Worm (Caenorhabditis elegans) whole organism, dauer: ENCODE results near the gene fndc-1.

Source experiments
- unc-62 ChIP-seq: sonication (generic microtip); optimal IDR thresholded peaks from 2 replicates; lab custom pipeline; 2017; ENCODE audit warnings: missing biosample characterization, missing genetic modification reagents, missing genetic modification characterization

The fndc-1 gene

DNA sequence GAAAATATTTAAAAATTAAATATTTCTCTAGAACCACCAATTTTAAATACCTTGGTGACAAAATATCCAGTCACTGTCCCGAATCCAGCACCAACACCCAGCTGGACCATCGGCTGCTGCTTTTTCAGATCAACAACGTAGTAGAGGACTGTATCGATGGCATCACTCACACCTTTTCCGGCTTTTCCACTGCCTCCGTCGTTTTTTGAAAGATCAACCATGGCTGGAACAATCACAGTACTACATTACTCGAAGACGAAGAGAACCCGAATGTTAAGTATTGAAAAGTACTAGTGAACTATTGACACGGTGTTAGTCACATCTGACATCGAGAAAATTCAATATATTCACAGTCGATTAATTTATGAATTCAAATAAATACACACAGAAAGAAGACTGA is at the start of gene fndc-1:
Gene fndc-1, minus strand, starts transcription at position 227 of the 400 bp plus-strand sequence.
- no peak for TF ChIP-seq unc-62 (GFP tag; lab: Kevin White, UChicago)

DNA sequence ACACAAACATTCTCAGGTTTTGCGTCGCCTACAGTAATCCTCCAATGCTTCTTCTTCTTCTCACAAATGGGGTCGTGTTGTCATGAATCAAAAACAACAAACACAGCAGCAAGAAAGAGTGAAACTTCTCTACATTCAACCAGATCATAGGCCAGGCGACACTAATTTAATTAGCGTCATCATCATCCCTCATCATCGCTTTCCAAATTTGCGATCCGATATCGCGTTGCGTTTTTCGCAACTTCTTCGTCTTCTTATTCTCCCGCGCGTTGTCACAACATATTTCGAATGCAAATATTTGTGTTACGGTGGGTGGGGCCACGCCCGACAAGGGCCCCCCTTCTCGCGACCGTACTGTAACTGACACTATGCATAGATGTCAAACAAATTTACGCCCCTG is 49.3 kb upstream of the fndc-1 start:
- no peak for TF ChIP-seq unc-62 (GFP tag; lab: Kevin White, UChicago)

DNA sequence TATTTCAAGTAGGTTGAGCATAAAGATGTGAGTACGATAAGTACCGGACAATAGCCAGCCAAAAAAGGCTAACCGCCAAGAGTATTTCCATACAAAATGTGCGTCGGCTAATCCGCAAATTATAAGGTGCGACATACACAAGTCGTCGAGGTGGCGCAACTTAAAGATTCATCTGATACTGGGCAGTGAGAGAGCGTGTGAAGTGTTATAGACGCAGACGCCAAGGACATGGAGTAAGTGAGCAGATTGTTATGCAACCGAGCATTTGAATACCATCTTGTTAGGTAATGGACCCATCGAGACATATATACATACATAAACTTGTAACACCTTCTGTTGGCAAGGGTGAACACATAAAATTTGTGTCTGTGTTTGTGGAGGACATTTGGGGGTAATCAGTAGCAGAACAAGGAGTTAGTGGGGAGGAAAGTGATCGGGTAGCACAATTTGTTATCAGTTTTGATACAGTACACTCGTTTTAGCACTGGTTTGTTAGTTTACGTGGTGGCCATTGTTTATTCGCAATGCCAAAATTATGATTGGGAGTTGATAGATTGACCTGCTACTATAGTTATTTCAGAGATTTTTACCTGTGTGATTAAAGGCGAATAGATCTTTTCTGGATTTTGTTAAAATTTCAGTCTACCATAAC is 48.3 kb upstream of the fndc-1 start:
- no peak for TF ChIP-seq unc-62 (GFP tag; lab: Kevin White, UChicago)

DNA sequence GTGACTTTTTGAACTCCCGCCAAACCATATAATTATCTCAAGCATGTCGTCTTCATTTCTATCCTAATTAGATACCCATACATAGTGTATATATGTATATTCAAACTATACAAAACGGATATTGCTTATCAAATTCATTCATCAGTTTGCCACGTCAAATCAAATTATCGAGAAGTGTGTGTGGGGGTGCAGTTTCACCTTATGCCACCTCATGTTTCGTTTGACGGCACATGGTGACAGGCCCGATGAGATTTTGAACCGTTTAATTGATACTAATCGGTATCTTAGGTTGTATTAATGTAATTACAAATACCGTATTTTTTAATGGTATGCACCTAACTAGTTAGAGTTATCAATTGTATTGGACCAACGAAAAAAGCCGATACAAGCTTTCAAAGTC is 47.6 kb upstream of the fndc-1 start:
- TF ChIP-seq unc-62 (GFP tag; lab: Kevin White, UChicago) = no peak

DNA sequence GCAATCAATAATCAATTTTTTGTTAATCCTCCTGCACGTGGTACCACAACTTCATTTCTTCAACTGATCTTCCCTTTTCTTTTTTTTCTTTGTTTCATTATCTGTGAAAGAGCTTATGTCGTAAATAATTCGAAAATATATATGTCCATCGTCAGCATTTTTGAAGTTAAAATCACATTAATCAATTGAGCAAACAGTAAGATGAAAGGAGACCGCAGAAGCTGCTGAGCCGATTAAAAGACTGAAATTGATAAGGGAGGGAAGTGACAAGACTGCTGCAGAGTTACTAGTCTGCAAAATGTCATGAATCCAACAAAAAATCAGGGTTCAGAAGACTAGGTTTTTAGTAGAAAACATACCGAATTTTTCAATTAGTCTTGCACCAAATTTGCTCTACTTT is 46.7 kb upstream of the fndc-1 start:
- TF ChIP-seq unc-62 (GFP tag; lab: Kevin White, UChicago) = no peak

DNA sequence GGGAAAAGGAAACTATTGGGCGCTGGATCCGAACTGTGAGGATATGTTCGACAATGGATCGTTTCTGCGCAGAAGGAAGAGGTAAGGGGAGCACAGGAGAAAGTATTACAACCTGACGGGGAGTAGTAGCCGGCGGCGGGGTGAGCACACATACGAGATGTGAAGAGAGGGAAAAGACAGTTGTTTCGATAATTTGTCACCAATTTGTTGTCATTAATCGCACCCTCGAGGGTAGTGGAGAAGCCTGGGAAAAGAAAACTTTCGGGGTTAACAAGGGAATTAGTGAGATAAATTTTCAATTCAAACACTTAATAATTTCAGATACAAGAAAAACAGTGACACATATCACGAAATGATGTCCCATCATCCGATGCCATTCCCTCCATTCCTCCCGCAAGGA is 45.9 kb upstream of the fndc-1 start:
- TF ChIP-seq unc-62 (GFP tag; lab: Kevin White, UChicago) = no peak

DNA sequence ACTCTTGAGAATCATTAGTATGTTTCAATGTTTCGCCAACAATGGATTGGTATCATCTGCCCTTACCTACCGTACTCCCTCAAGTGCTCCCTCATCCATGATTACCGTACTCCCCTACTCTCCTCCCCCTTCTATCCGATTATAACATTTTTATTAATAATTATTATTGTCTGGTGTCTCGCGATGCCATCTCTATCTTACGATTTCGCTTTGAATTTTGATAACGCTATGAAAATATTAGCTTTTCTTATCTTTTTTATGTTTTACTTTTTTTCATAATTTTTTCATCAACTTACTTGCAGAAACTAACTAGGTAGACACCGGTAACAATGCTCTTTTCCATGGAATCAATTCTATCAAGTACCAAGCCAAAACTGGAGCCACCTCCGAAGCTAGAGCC is 44.5 kb upstream of the fndc-1 start, which contains the start of gene unc-130:
Gene unc-130, plus strand, starts transcription at position 301 of the 400 bp plus-strand sequence.
- no peak for TF ChIP-seq unc-62 (GFP tag; lab: Kevin White, UChicago)

DNA sequence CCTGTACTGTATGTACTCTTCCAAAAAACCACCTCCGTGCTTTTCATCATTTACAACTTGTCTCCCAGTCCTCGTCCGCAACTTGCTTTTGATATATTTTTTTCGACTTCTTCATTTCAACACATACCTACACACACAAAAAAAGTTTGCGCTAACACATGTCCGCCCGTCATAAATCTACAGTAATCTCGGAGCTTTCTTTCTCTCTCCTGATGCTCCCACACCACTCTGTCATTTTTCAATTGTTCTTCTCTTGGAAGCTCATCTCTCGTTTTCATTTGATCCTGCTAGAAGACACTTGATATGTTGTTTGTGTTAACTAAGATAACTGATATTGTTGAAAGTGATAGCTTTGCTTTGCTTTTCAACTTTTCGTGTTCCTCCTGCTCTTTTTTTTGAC is 44.1 kb upstream of the fndc-1 start:
- TF ChIP-seq unc-62 (GFP tag; lab: Kevin White, UChicago) = no peak

DNA sequence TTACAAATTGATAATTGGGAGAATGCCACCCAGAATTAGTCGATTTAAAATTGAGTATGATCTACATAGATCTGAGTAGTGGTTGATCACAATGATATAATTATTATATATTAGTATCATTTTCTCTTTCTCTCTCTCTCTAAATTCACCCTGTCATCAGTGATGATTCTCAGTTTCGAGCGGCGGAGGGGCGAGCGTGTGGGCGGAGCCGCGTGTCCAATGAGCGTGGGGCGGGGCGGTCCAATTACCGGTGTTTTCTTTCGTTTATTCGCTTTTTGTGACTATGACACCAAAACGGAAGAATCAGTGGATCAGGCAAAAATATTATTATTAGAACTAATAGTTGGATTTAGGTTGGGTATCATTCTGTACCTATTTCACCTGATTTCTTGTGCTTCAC is 42.8 kb upstream of the fndc-1 start:
- TF ChIP-seq unc-62 (GFP tag; lab: Kevin White, UChicago) = no peak

DNA sequence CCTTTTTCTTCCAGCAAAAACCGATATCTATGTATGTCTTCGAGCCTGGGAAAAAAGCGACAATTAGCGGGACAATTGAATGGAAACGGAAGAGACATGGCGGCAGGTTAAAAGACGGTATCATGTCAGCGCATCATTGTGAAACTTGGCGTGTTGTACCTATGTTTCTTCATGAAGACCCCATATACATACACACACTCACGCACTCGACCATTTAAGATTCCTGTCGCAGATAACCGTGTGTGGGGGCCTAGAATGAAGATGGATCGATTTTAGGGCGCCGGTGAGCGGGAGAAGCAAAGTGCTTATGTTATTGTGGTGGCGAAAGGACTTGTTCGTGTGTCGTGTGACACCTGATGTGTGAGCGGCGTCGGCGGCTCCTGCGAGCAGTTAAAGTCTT is 39.8 kb upstream of the fndc-1 start:
- TF ChIP-seq unc-62 (GFP tag; lab: Kevin White, UChicago) = no peak

DNA sequence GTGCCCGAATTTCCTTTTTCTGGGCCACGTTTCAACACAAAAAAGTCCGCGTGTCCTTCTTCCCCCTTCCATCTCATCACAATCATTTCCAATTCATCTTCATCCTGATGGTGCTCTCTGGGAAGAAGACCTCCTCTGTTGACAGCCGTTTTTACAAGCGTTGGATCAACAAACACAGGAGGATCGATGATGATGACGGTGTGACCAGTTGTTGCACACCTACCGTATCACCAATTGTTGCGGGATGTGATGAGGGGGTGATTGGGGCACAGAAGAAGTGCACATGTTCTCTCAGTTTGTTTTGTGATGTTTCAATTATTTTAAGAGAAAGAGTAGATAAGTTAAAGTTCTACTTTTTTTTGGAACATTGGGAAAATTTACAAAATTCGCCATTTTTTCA is 38.4 kb upstream of the fndc-1 start:
- TF ChIP-seq unc-62 (GFP tag; lab: Kevin White, UChicago) = no peak

DNA sequence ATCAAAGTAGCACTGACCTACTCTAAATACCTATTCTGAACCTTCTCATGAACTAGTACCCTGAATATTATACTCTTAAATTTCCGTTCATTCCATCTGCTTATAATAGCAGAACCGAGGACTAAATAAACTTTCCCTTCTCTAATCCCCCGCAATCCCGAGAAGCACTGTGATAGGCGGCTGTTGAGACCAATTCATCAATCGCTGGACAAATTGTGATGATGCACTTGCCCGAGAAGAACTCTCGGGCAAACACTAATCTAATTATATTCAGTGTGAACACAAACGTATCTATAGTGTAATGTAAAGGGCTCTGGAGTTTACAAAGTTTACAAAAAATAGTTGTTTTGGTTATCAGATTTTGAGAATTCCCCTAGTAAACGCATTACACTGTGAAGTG is 37.8 kb upstream of the fndc-1 start:
- TF ChIP-seq unc-62 (GFP tag; lab: Kevin White, UChicago) = no peak

DNA sequence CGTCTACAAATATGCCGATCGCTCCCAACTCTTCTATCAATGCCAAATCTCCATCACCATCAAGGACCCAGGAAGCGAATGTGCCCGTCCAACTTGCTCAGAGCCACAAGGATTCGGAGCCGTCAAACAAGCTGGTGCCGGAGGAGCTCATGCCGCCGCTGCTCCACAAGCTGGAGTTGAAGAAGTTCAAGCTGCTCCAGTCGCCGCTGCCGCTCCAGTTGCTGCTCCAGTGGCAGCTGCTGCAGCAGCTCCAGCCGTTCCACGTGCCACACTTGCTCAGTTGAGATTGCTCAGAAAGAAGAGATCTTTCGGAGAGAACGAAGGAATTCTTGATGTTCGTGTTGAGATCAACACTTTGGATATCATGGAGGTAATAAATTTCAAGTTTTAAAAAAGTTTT is 33.7 kb upstream of the fndc-1 start:
- TF ChIP-seq unc-62 (GFP tag; lab: Kevin White, UChicago) = no peak

DNA sequence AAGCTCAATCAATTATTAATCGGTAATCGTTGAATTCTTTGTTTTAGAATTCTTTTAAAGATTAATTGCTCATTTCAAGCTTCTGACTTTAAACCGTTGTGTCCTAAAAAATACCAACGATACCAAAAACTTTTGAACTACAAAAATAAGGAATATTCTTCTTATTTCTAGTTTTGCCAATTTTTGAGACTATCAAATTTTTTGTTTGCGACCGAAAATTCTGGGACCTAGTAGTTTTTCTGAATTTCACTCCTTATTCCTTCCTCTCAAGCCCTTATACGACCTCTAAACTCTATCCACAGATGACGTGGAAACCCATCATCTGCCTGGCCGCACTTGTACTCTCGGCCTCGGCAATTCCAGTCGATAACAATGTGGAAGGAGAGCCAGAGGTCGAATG is 31.7 kb upstream of the fndc-1 start, which contains the start of gene cut-1:
Gene cut-1, plus strand, starts transcription at position 301 of the 400 bp plus-strand sequence.
- no peak for TF ChIP-seq unc-62 (GFP tag; lab: Kevin White, UChicago)

DNA sequence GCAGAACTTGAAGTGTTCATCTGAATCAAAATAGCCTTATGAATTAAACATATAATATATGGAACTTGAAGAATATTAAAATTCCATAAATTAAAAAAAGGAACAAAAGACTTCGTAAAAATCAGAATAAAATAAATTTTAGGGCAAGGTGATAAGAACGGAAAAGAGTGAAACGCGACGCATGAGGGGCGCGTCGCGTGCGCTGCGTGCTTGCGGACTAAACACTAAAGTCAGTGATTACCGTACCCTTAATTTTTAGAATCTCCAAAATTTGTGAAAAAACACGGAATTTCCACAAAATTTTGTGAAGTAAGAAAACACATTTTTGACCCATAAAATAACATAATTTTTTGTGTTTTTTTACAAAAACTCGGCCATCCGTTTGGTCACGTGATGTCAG is 24.0 kb upstream of the fndc-1 start, which contains the start of gene T05B9.1:
Gene T05B9.1, minus strand, starts transcription at position 20 of the 400 bp plus-strand sequence.
- no peak for TF ChIP-seq unc-62 (GFP tag; lab: Kevin White, UChicago)

DNA sequence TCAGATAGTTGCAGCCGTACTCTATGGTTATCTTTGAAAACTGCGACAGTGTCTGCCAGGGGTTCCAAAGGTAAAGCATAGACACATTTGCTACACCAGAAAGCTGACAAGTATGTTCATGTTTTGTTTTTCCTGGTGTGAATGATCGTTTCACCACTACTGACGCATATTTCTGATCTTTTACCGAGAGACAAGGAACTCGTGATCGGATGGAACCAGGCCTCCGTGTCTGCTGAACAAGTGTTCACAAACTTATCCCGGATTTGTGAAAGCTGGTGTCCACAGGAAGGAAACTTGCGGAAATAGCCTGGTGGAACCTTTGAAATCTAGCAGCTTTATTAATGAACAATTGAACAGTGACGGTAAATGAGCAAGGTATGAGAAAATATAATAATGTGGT is 22.6 kb upstream of the fndc-1 start:
- TF ChIP-seq unc-62 (GFP tag; lab: Kevin White, UChicago) = no peak

DNA sequence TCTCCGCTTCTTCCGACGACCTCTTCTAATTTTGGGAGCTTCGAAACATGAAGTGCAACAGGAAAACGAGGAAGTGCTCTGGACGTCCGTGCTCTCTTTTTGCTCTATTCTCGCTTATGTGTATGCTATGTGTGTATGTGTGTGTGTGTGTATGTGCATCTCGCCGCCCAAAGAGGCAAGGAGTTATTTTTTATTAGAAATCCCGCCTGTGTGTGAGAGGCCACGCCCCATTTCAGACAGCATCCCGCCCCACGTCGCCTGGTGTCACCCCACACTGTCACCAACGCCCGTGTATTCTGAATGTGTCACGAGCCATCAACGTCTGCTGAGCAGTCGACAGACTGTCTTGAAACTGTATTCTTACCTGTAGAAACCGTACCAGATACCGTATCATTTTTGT is 18.4 kb upstream of the fndc-1 start, which contains the start of gene T05B9.2:
Gene T05B9.2, plus strand, starts transcription at position 301 of the 400 bp plus-strand sequence.
- no peak for TF ChIP-seq unc-62 (GFP tag; lab: Kevin White, UChicago)
